Worm (Caenorhabditis elegans) whole organism, early embryonic: ENCODE data around the gene dpy-17.

Source experiments
- B0310.2 ChIP-seq: sonication (generic microtip); optimal IDR thresholded peaks from 2 replicates; lab custom pipeline; 2016; ENCODE audit warnings: mild to moderate bottlenecking, missing genetic modification characterization, missing compliant biosample characterization
- F13C5.2 ChIP-seq: sonication (generic microtip); optimal IDR thresholded peaks from 2 replicates; lab custom pipeline; 2017; ENCODE audit warnings: mild to moderate bottlenecking, missing genetic modification characterization, inconsistent platforms, missing compliant biosample characterization
- aly-1 ChIP-seq: sonication (generic microtip); optimal IDR thresholded peaks from 2 replicates; lab custom pipeline; 2016; ENCODE audit warnings: missing genetic modification characterization, missing compliant biosample characterization
- ama-1 ChIP-seq: fragments of 150-350 bp; optimal IDR thresholded peaks from 2 replicates; lab custom pipeline; 2014
- ceh-13 ChIP-seq: fragments of 200-800 bp; sonication (Bioruptor generic); optimal IDR thresholded peaks from 2 replicates; lab custom pipeline; 2018; ENCODE audit warnings: mild to moderate bottlenecking, missing genetic modification characterization, missing compliant biosample characterization
- ceh-36 ChIP-seq: sonication (generic microtip); optimal IDR thresholded peaks from 2 replicates; lab custom pipeline; 2016; ENCODE audit warnings: missing genetic modification characterization, inconsistent platforms, missing compliant biosample characterization
- ets-7 ChIP-seq: sonication (generic microtip); optimal IDR thresholded peaks from 2 replicates; lab custom pipeline; 2016; ENCODE audit warnings: missing genotype, missing genetic modification characterization, missing compliant biosample characterization
- flt-1 ChIP-seq: fragments of 200-800 bp; sonication (Bioruptor generic); IDR thresholded peaks from 2 replicates; pipeline ENCODE4 v1.3.6; 2022; ENCODE audit warnings: missing genetic modification characterization, missing compliant biosample characterization
- hmbx-1 ChIP-seq: sonication (generic microtip); optimal IDR thresholded peaks from 2 replicates; lab custom pipeline; 2016; ENCODE audit warnings: mild to moderate bottlenecking, missing genetic modification characterization, missing compliant biosample characterization
- hmg-4 ChIP-seq: fragments of 200-800 bp; sonication (Bioruptor generic); optimal IDR thresholded peaks from 2 replicates; lab custom pipeline; 2018; ENCODE audit warnings: mild to moderate bottlenecking, missing genetic modification characterization, missing compliant biosample characterization
- hnd-1 ChIP-seq: sonication (generic microtip); optimal IDR thresholded peaks from 2 replicates; lab custom pipeline; 2016; ENCODE audit warnings: missing genetic modification characterization, missing compliant biosample characterization
- pes-1 ChIP-seq: fragments of 200-800 bp; sonication (Bioruptor generic); IDR thresholded peaks from 2 replicates; pipeline ENCODE4 v1.3.6; 2022; ENCODE audit warnings: missing genetic modification reagents, missing genetic modification characterization, missing compliant biosample characterization
- scrt-1 ChIP-seq: fragments of 200-800 bp; sonication (Bioruptor generic); IDR thresholded peaks from 2 replicates; pipeline ENCODE4 v1.3.6; 2022; ENCODE audit warnings: missing genetic modification characterization, missing compliant biosample characterization
- sea-1 ChIP-seq: fragments of 200-800 bp; sonication (Bioruptor generic); conservative IDR thresholded peaks from 2 replicates; pipeline ENCODE4 v1.3.6; 2022; ENCODE audit warnings: missing genetic modification characterization, missing compliant biosample characterization
- tbx-11 ChIP-seq: fragments of 200-800 bp; sonication (Bioruptor generic); IDR thresholded peaks from 2 replicates; pipeline ENCODE4 v1.3.6; 2022; ENCODE audit warnings: missing genetic modification characterization, missing compliant biosample characterization
- tbx-37 ChIP-seq: fragments of 200-800 bp; sonication (Bioruptor generic); conservative IDR thresholded peaks from 2 replicates; pipeline ENCODE4 v1.3.6; 2022; ENCODE audit warnings: missing genetic modification reagents, missing genetic modification characterization, missing compliant biosample characterization
- tra-4 ChIP-seq: sonication (generic microtip); optimal IDR thresholded peaks from 2 replicates; lab custom pipeline; 2017; ENCODE audit warnings: missing genetic modification characterization, missing compliant biosample characterization

The dpy-17 gene

ce11 chrIII:5105485-5105884 is 1.6 kb upstream of the dpy-17 start:
- no peak for TF ChIP-seq flt-1 (GFP tag; lab: Robert Waterston, UW)

DNA sequence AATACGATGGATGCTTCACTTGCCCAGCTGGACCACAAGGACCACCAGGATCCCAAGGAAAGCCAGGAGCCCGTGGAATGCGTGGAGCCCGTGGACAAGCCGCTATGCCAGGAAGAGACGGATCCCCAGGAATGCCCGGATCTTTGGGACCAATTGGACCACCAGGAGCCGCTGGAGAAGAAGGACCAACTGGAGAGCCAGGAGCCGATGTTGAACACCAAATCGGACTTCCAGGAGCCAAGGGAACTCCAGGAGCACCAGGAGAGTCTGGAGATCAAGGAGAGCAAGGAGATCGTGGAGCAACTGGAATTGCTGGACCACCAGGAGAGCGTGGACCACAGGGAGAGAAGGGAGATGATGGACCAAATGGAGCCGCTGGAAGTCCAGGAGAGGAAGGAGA is 829 bp downstream of the dpy-17 start:
- TF ChIP-seq pes-1 (GFP tag; lab: Robert Waterston, UW) (no peak), aly-1 (peak; percentile 74), tra-4 (tag; lab: Kevin White, UChicago) (no peak), flt-1 (GFP tag; lab: Robert Waterston, UW) (0 out of 2 replicates have a peak, but pooled peaks have one; percentile 5), ama-1 (lab: Kevin White, UChicago) (no peak), scrt-1 (GFP tag; lab: Robert Waterston, UW) (no peak), ceh-13 (GFP tag; lab: Kevin White, UChicago) (no peak), hnd-1 (no peak)

- TF ChIP-seq scrt-1 (GFP tag; lab: Robert Waterston, UW) (no peak), ceh-36 (tag; lab: Kevin White, UChicago) (no peak), tbx-11 (GFP tag; lab: Robert Waterston, UW) (no peak), hmbx-1 (tag; lab: Kevin White, UChicago) (no peak), ets-7 (tag; lab: Kevin White, UChicago) (no peak), pes-1 (GFP tag; lab: Robert Waterston, UW) (no peak), F13C5.2 (peak; percentile 32), ceh-13 (GFP tag; lab: Kevin White, UChicago) (no peak), B0310.2 (tag; lab: Kevin White, UChicago) (no peak), hmg-4 (GFP tag; lab: Kevin White, UChicago) (peak; percentile 53), ama-1 (lab: Kevin White, UChicago) (no peak)
Observed at ce11 chrIII:5108746-5109145, 1.6 kb downstream of the dpy-17 start.

- no peak for TF ChIP-seq ets-7 (tag; lab: Kevin White, UChicago)
- no peak for TF ChIP-seq B0310.2 (tag; lab: Kevin White, UChicago)
- TF ChIP-seq hmg-4 (GFP tag; lab: Kevin White, UChicago), result no peak
- TF ChIP-seq hmbx-1 (tag; lab: Kevin White, UChicago), result no peak
- no peak for TF ChIP-seq aly-1
- TF ChIP-seq flt-1 (GFP tag; lab: Robert Waterston, UW), result no peak
- no peak for TF ChIP-seq scrt-1 (GFP tag; lab: Robert Waterston, UW)
- no peak for TF ChIP-seq pes-1 (GFP tag; lab: Robert Waterston, UW)
- TF ChIP-seq ceh-36 (tag; lab: Kevin White, UChicago), result no peak
Observed at ce11 chrIII:5109401-5109800, 2.3 kb downstream of the dpy-17 start, which contains the start of gene sax-2. Gene sax-2 (plus strand): TSS chrIII:5109701.

DNA sequence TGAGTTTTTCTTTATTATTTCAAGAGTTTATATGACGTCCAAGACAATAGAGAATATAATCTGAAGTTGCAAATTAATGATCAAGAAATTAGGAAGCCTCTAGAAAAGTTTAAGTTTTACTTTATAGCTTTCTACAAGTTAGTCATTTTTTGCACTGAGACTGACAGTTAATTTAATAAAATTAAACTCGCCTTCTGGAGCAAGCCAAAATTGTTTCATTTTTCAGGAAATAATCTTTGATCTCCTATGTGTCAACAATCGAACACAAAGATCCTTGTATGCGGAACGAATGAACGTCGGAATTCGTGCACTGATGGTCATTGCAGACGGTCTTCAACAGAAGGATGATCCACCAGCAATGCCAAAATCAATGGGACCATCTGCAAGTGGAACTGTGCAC is 5.3 kb downstream of the dpy-17 start:
- TF ChIP-seq ets-7 (tag; lab: Kevin White, UChicago), result no peak
- no peak for TF ChIP-seq tra-4 (tag; lab: Kevin White, UChicago)
- no peak for TF ChIP-seq hmg-4 (GFP tag; lab: Kevin White, UChicago)

DNA sequence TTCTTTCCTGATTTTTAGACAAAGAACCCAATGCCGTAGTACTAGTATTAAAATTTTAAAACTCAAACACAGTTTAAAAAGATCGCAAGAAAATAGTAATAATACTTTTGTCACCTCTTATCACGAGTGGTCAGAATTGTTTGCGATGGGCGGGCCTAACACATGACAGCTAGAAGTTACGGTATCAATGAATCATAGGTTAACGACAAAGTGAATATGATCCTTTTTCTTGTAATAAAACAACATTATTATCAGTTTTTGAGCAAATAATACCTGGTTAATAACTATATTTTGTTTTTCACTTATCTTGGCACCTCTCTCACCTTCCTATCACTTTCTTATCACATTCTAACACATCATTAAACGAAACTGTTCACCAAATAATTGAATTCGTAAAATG is 5.9 kb downstream of the dpy-17 start:
- TF ChIP-seq scrt-1 (GFP tag; lab: Robert Waterston, UW) (no peak), tra-4 (tag; lab: Kevin White, UChicago) (no peak), sea-1 (GFP tag; lab: Robert Waterston, UW) (no peak), tbx-11 (GFP tag; lab: Robert Waterston, UW) (no peak), pes-1 (GFP tag; lab: Robert Waterston, UW) (no peak), ets-7 (tag; lab: Kevin White, UChicago) (no peak), hmg-4 (GFP tag; lab: Kevin White, UChicago) (no peak), ceh-36 (tag; lab: Kevin White, UChicago) (no peak), ceh-13 (GFP tag; lab: Kevin White, UChicago) (no peak), tbx-37 (GFP tag; lab: Robert Waterston, UW) (no peak), ama-1 (lab: Kevin White, UChicago) (no peak), flt-1 (GFP tag; lab: Robert Waterston, UW) (no peak)

DNA sequence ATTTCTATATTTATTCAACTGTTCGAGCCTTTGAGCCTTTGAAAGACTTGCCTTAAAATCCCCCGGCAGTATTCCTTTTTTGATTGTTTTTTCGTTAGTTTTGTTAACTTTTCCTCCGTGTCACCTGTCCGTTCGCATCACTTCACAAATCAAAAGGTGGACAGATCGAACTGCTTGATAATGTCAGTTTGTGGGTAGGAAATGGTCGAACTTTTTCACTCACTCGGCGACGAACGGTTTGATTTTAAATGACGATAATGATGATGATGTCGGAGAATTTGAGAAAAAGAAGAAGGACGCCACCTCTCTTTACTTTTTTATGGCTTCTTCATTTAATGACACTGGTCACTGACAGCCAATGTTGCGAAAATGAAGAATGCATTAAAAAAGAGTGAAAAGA is 11.9 kb downstream of the dpy-17 start:
- TF ChIP-seq F13C5.2 (no peak), ceh-36 (tag; lab: Kevin White, UChicago) (no peak), tra-4 (tag; lab: Kevin White, UChicago) (no peak), hmg-4 (GFP tag; lab: Kevin White, UChicago) (no peak), hnd-1 (no peak), ama-1 (lab: Kevin White, UChicago) (no peak), scrt-1 (GFP tag; lab: Robert Waterston, UW) (no peak)

DNA sequence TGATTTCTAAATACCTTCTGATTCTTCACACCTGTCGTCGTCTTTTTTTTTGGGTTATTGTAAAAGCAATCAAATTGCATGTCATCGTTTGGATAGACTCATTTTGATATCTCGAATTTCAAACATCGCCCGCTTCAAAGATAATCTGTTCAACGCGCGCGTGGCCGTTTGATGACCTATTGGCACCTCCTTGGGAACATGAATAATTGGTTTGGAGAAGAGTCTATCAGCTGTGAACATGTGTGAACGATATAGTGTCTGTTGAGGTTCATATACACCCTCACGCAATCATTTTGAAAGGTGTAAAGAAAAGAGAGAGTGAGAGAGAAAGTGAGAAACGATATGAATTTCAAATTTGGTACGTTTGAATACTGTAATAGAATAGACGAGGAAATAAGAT is 13.5 kb downstream of the dpy-17 start:
- TF ChIP-seq hnd-1, result no peak

DNA sequence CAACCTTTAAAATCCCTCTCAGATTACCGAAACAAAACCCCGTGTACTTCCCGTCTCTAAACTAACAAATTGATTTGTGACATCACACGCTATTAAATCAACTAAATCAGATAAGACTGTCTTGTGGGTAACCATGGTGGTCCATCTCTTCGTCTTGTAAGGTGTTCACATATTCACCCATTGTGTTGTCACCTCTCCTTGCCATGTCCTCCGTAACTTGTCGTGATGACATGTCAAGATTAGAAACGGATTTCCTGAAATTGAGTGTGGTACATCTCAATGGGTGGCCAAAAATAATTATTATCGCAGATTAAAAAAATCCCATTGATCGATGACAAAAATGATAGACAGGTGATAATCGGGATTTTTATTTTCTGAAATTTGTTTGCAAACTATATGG is 17.3 kb downstream of the dpy-17 start:
- TF ChIP-seq ets-7 (tag; lab: Kevin White, UChicago), result no peak
- TF ChIP-seq tra-4 (tag; lab: Kevin White, UChicago), result no peak
- TF ChIP-seq pes-1 (GFP tag; lab: Robert Waterston, UW), result no peak
- TF ChIP-seq hnd-1, result no peak
- TF ChIP-seq tbx-37 (GFP tag; lab: Robert Waterston, UW), result no peak
- TF ChIP-seq tbx-11 (GFP tag; lab: Robert Waterston, UW), result no peak
- TF ChIP-seq ceh-36 (tag; lab: Kevin White, UChicago), result no peak
- TF ChIP-seq hmg-4 (GFP tag; lab: Kevin White, UChicago), result no peak
- TF ChIP-seq ama-1 (lab: Kevin White, UChicago), result no peak
- TF ChIP-seq flt-1 (GFP tag; lab: Robert Waterston, UW), result no peak
- no peak for TF ChIP-seq aly-1
- no peak for TF ChIP-seq B0310.2 (tag; lab: Kevin White, UChicago)
- no peak for TF ChIP-seq scrt-1 (GFP tag; lab: Robert Waterston, UW)
- TF ChIP-seq F13C5.2, result no peak
- no peak for TF ChIP-seq ceh-13 (GFP tag; lab: Kevin White, UChicago)
